Worm (Caenorhabditis elegans): ENCODE results near the gene R05F9.7.

The R05F9.7 gene

ce11 chrII:4935518-4935917, 49.4 kb downstream of the R05F9.7 start, which contains the start of gene ZK546.5:
TSS of gene ZK546.5 (plus strand) at chrII:4935818.
- peak; percentile 25 for TF ChIP-seq ceh-48 (tag; optimal IDR thresholded peaks at IDR 0.05)
- no peak for TF ChIP-seq ama-1 (optimal IDR thresholded peaks at IDR 0.05)
- TF ChIP-seq unc-42 (tag; optimal IDR thresholded peaks at IDR 0.05): peak; percentile 60

- TF ChIP-seq C38D4.7 (GFP tag; optimal IDR thresholded peaks at IDR 0.05) (no peak), ceh-14 (tag; optimal IDR thresholded peaks at IDR 0.05) (no peak), ceh-30 (tag; optimal IDR thresholded peaks at IDR 0.05) (no peak)
Measured at ce11 chrII:4937743-4938142, 51.7 kb downstream of the R05F9.7 start, which contains the start of gene ZK546.4. TSS of gene ZK546.4 (plus strand) at chrII:4938043.
